Worm (Caenorhabditis elegans) whole organism, L2 larva: ENCODE results near the gene cyh-1.

Experiments
- C34F6.9 ChIP-seq: fragments of 150-350 bp; optimal IDR thresholded peaks from 2 replicates; lab custom pipeline; 2014; ENCODE audit warnings: missing biosample characterization, missing genetic modification characterization
- F13H6.1 ChIP-seq: sonication (generic microtip); optimal IDR thresholded peaks from 2 replicates; lab custom pipeline; 2016; ENCODE audit warnings: missing genetic modification characterization, missing compliant biosample characterization
- ZK546.5 ChIP-seq: sonication (generic microtip); optimal IDR thresholded peaks from 2 replicates; lab custom pipeline; 2017; ENCODE audit warnings: missing biosample characterization, missing genetic modification characterization
- alr-1 ChIP-seq: fragments of 150-350 bp; optimal IDR thresholded peaks from 2 replicates; lab custom pipeline; 2014; ENCODE audit warnings: missing biosample characterization, missing genetic modification characterization
- aly-2 ChIP-seq: fragments of 150-350 bp; optimal IDR thresholded peaks from 2 replicates; lab custom pipeline; 2014; ENCODE audit warnings: missing biosample characterization, missing genetic modification characterization
- ama-1 ChIP-seq: fragments of 150-350 bp; optimal IDR thresholded peaks from 2 replicates; lab custom pipeline; 2018; ENCODE audit warnings: inconsistent platforms
- ceh-16 ChIP-seq: fragments of 150-350 bp; optimal IDR thresholded peaks from 2 replicates; lab custom pipeline; 2014; ENCODE audit warnings: missing biosample characterization, missing genetic modification characterization
- ceh-82 ChIP-seq: fragments of 150-350 bp; optimal IDR thresholded peaks from 2 replicates; lab custom pipeline; 2014; ENCODE audit warnings: missing biosample characterization, missing genetic modification characterization
- crh-2 ChIP-seq: sonication (generic microtip); optimal IDR thresholded peaks from 2 replicates; lab custom pipeline; 2017; ENCODE audit warnings: missing biosample characterization, missing genetic modification characterization
- elt-1 ChIP-seq: fragments of 150-350 bp; optimal IDR thresholded peaks from 2 replicates; lab custom pipeline; 2014; ENCODE audit warnings: missing biosample characterization, missing genetic modification characterization
- elt-3 ChIP-seq: sonication (generic microtip); optimal IDR thresholded peaks from 2 replicates; lab custom pipeline; 2017; ENCODE audit warnings: missing biosample characterization, missing genetic modification characterization
- fos-1 ChIP-seq: fragments of 150-350 bp; optimal IDR thresholded peaks from 2 replicates; lab custom pipeline; 2014; ENCODE audit warnings: missing biosample characterization, missing genetic modification characterization
- gmeb-1 ChIP-seq: fragments of 150-350 bp; optimal IDR thresholded peaks from 2 replicates; lab custom pipeline; 2014; ENCODE audit warnings: missing biosample characterization, missing genetic modification characterization
- lin-13 ChIP-seq: fragments of 150-350 bp; optimal IDR thresholded peaks from 2 replicates; lab custom pipeline; 2014; ENCODE audit warnings: missing biosample characterization, missing genetic modification reagents, missing genetic modification characterization
- lin-39 ChIP-seq: fragments of 150-350 bp; optimal IDR thresholded peaks from 2 replicates; lab custom pipeline; 2014; ENCODE audit warnings: missing biosample characterization, missing genetic modification reagents, missing genetic modification characterization
- lsy-2 ChIP-seq, 2 experiments: fragments of 150-350 bp in 1 of 2; sonication (generic microtip) in 1 of 2; optimal IDR thresholded peaks; 2 replicates each; lab custom pipeline; 2014 to 2017; ENCODE audit warnings: missing biosample characterization in 2 of 2, missing genetic modification characterization in 2 of 2
- mdl-1 ChIP-seq, 2 experiments: fragments of 150-350 bp in 1 of 2; sonication (generic microtip) in 1 of 2; optimal IDR thresholded peaks; 2 replicates each; lab custom pipeline; 2017; ENCODE audit warnings: missing biosample characterization in 2 of 2, missing genetic modification characterization in 2 of 2
- nhr-129 ChIP-seq: fragments of 150-350 bp; optimal IDR thresholded peaks from 2 replicates; lab custom pipeline; 2014; ENCODE audit warnings: missing biosample characterization, missing genetic modification characterization
- nhr-21 ChIP-seq: fragments of 150-350 bp; optimal IDR thresholded peaks from 2 replicates; lab custom pipeline; 2014; ENCODE audit warnings: missing biosample characterization, missing genetic modification characterization
- nhr-23 ChIP-seq: fragments of 150-350 bp; optimal IDR thresholded peaks from 2 replicates; lab custom pipeline; 2014; ENCODE audit warnings: missing biosample characterization, missing genetic modification reagents, missing genetic modification characterization
- nhr-25 ChIP-seq: fragments of 150-350 bp; sonication (generic microtip); optimal IDR thresholded peaks from 3 replicates; lab custom pipeline; 2014; ENCODE audit warnings: missing biosample characterization, missing genetic modification characterization
- nhr-6 ChIP-seq: fragments of 150-350 bp; optimal IDR thresholded peaks from 2 replicates; lab custom pipeline; 2014; ENCODE audit warnings: missing biosample characterization, missing genetic modification characterization
- sem-4 ChIP-seq: fragments of 150-350 bp; optimal IDR thresholded peaks from 2 replicates; lab custom pipeline; 2014; ENCODE audit warnings: missing biosample characterization, missing genetic modification reagents, missing genetic modification characterization
- skn-1 ChIP-seq: sonication (generic microtip); optimal IDR thresholded peaks from 2 replicates; lab custom pipeline; 2017; ENCODE audit warnings: missing biosample characterization, missing genetic modification characterization
- sma-3 ChIP-seq: sonication (generic microtip); optimal IDR thresholded peaks from 2 replicates; lab custom pipeline; 2016; ENCODE audit warnings: missing genetic modification reagents, missing genetic modification characterization, missing compliant biosample characterization
- unc-39 ChIP-seq: fragments of 150-350 bp; optimal IDR thresholded peaks from 2 replicates; lab custom pipeline; 2014; ENCODE audit warnings: missing biosample characterization, missing genetic modification characterization
- unc-55 ChIP-seq: fragments of 150-350 bp; sonication (generic microtip); optimal IDR thresholded peaks from 3 replicates; lab custom pipeline; 2014; ENCODE audit warnings: missing biosample characterization, missing genetic modification reagents, missing genetic modification characterization
- ztf-1 ChIP-seq: fragments of 200-800 bp; sonication (Bioruptor generic); conservative IDR thresholded peaks from 2 replicates; pipeline ENCODE4 v1.3.6; 2022; ENCODE audit warnings: missing genetic modification characterization, missing compliant biosample characterization

Gene cyh-1

ce11 chrII:3553453-3553852 is 48.6 kb downstream of the cyh-1 start, which contains the start of gene dnc-3:
Gene dnc-3, plus strand, starts transcription at chrII:3553724.
- TF ChIP-seq C34F6.9 (tag; lab: Kevin White, UChicago) (peak; percentile 68), nhr-25 (peak; percentile 57), nhr-6 (tag; lab: Kevin White, UChicago) (peak; percentile 23), lsy-2 (tag; optimal IDR thresholded peaks at IDR 0.05; lab: Kevin White, UChicago) (peak; percentile 65 to 86), crh-2 (tag; lab: Kevin White, UChicago) (peak; percentile 8), nhr-21 (tag; lab: Kevin White, UChicago) (peak; percentile 28), F13H6.1 (tag; lab: Kevin White, UChicago) (peak; percentile 58), ceh-16 (tag; lab: Kevin White, UChicago) (no peak), ama-1 (lab: Kevin White, UChicago) (no peak), ztf-1 (GFP tag; lab: Robert Waterston, UW) (no peak), lin-13 (GFP tag; lab: Kevin White, UChicago) (peak; percentile 71), sem-4 (tag; lab: Kevin White, UChicago) (no peak), lin-39 (tag; lab: Kevin White, UChicago) (no peak), gmeb-1 (tag; lab: Kevin White, UChicago) (peak; percentile 55), fos-1 (tag; lab: Kevin White, UChicago) (peak; percentile 10), unc-55 (GFP tag; lab: Kevin White, UChicago) (peak; percentile 45), alr-1 (no peak), nhr-129 (tag; lab: Kevin White, UChicago) (peak; percentile 13), sma-3 (peak; percentile 66), mdl-1 (tag; optimal IDR thresholded peaks at IDR 0.05; lab: Kevin White, UChicago) (no peak)

ce11 chrII:3554673-3555072 is 49.9 kb downstream of the cyh-1 start:
- TF ChIP-seq ZK546.5 (no peak), ceh-82 (tag; lab: Kevin White, UChicago) (no peak), nhr-25 (no peak), ceh-16 (tag; lab: Kevin White, UChicago) (no peak), gmeb-1 (tag; lab: Kevin White, UChicago) (no peak)

DNA sequence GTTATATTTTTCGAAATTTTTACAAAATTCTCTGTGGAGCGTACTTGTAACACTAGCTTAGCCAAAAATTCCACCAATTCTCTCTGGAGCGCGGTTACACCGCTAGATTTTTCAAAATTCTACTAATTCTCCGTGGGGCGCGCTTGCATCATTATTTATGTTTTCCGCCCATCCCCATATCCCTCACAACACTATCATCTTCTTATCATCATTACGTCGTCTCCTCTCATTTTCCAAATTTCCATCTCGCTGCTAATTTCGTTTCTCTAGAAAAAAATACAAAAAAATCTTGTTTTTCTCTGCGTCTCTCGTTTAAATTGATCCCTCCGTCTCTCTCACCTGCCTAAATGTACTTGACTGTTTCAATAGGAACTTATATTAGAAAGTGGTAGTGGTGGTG is 50.5 kb downstream of the cyh-1 start:
- TF ChIP-seq unc-39 (tag; lab: Kevin White, UChicago): no peak
- TF ChIP-seq sma-3: peak; percentile 54

- no peak for TF ChIP-seq elt-1
- no peak for TF ChIP-seq ceh-16 (tag; lab: Kevin White, UChicago)
- TF ChIP-seq ztf-1 (GFP tag; lab: Robert Waterston, UW): no peak
- no peak for TF ChIP-seq crh-2 (tag; lab: Kevin White, UChicago)
- no peak for TF ChIP-seq skn-1 (tag; lab: Kevin White, UChicago)
- TF ChIP-seq elt-3 (tag; lab: Kevin White, UChicago): no peak
Measured at ce11 chrII:3556584-3556983, 51.8 kb downstream of the cyh-1 start.

ce11 chrII:3557417-3557816 is 52.6 kb downstream of the cyh-1 start, which contains the start of gene lgc-45:
Gene lgc-45, plus strand, starts transcription at chrII:3557472.
- TF ChIP-seq nhr-23 (tag; lab: Kevin White, UChicago) (no peak), aly-2 (tag; lab: Kevin White, UChicago) (no peak), skn-1 (tag; lab: Kevin White, UChicago) (no peak)
